Fruit fly (Drosophila melanogaster) whole organism, embryonic: ENCODE data around the gene scramb1.

ENCODE experiments used
- CG10431 ChIP-seq: fragments of 200-800 bp; sonication (Bioruptor generic); optimal IDR thresholded peaks from 3 replicates; lab custom pipeline; 2018; ENCODE audit warnings: missing biosample characterization, mild to moderate bottlenecking, missing genetic modification characterization
- CG11247 ChIP-seq: fragments of 200-800 bp; sonication (Bioruptor generic); IDR thresholded peaks from 2 replicates; pipeline ENCODE4 v1.3.6; 2022; ENCODE audit warnings: missing biosample characterization, missing genetic modification characterization
- CG11456 ChIP-seq: fragments of 200-800 bp; sonication (Bioruptor generic); IDR thresholded peaks from 3 replicates; pipeline ENCODE4 v1.3.6; 2022; ENCODE audit warnings: missing biosample characterization, missing genetic modification characterization
- CG14965 ChIP-seq: fragments of 200-800 bp; sonication (Bioruptor generic); optimal IDR thresholded peaks from 2 replicates; lab custom pipeline; 2016; ENCODE audit warnings: missing biosample characterization, missing genetic modification characterization, borderline replicate concordance
- CG1603 ChIP-seq: fragments of 200-800 bp; sonication (Bioruptor generic); optimal IDR thresholded peaks from 2 replicates; lab custom pipeline; 2019; ENCODE audit warnings: missing biosample characterization, mild to moderate bottlenecking, missing genetic modification characterization, moderate library complexity
- CG17385 ChIP-seq: fragments of 200-800 bp; sonication (Bioruptor generic); optimal IDR thresholded peaks from 3 replicates; lab custom pipeline; 2018; ENCODE audit warnings: missing biosample characterization, mild to moderate bottlenecking, missing genetic modification characterization
- CG18262 ChIP-seq: fragments of 200-800 bp; optimal IDR thresholded peaks from 3 replicates; lab custom pipeline; 2019; ENCODE audit warnings: missing biosample characterization, mild to moderate bottlenecking, missing genetic modification characterization, moderate library complexity
- CG1832 ChIP-seq: fragments of 200-800 bp; sonication (Bioruptor generic); optimal IDR thresholded peaks from 2 replicates; lab custom pipeline; 2017; ENCODE audit warnings: missing biosample characterization, mild to moderate bottlenecking, missing genetic modification characterization, inconsistent platforms
- CG2129 ChIP-seq: fragments of 200-800 bp; sonication (Bioruptor generic); IDR thresholded peaks from 2 replicates; pipeline ENCODE4 v1.3.6; 2022; ENCODE audit warnings: missing biosample characterization, missing genetic modification characterization; ENCODE audit not compliant: partially characterized antibody
- CG2199 ChIP-seq: fragments of 200-800 bp; sonication (Bioruptor generic); IDR thresholded peaks from 3 replicates; pipeline ENCODE4 v1.3.6; 2022; ENCODE audit warnings: missing biosample characterization, missing genetic modification characterization
- CG31365 ChIP-seq: fragments of 200-800 bp; sonication (Bioruptor generic); optimal IDR thresholded peaks from 2 replicates; lab custom pipeline; 2018; ENCODE audit warnings: missing biosample characterization, mild to moderate bottlenecking, missing genetic modification characterization
- CG4707 ChIP-seq: fragments of 200-800 bp; sonication (Bioruptor generic); optimal IDR thresholded peaks from 2 replicates; lab custom pipeline; 2018; ENCODE audit warnings: missing biosample characterization, mild to moderate bottlenecking, missing genetic modification characterization, moderate library complexity
- CG5953 ChIP-seq: fragments of 200-800 bp; sonication (Bioruptor generic); IDR thresholded peaks from 2 replicates; pipeline ENCODE4 v1.3.6; 2022; ENCODE audit warnings: missing biosample characterization, missing genetic modification characterization
- CG6175 ChIP-seq: fragments of 200-800 bp; sonication (Bioruptor generic); IDR thresholded peaks from 3 replicates; pipeline ENCODE4 v1.3.6; 2022; ENCODE audit warnings: missing biosample characterization, missing genetic modification characterization
- CG6254 ChIP-seq: fragments of 200-800 bp; sonication (Bioruptor generic); optimal IDR thresholded peaks from 3 replicates; lab custom pipeline; 2017; ENCODE audit warnings: mild to moderate bottlenecking, missing biosample characterization, missing genetic modification reagents, missing genetic modification characterization
- CG6654 ChIP-seq: fragments of 200-800 bp; sonication (Bioruptor generic); optimal IDR thresholded peaks from 2 replicates; lab custom pipeline; 2017; ENCODE audit warnings: missing biosample characterization, mild to moderate bottlenecking, missing genetic modification characterization
- CG6689 ChIP-seq: fragments of 200-800 bp; sonication (Bioruptor generic); IDR thresholded peaks from 2 replicates; pipeline ENCODE4 v1.3.6; 2022; ENCODE audit warnings: missing biosample characterization, missing genetic modification characterization
- CG7372 ChIP-seq: fragments of 200-800 bp; sonication (Bioruptor generic); IDR thresholded peaks from 2 replicates; pipeline ENCODE4 v1.3.6; 2022; ENCODE audit warnings: missing biosample characterization, missing genetic modification characterization
- CG7963 ChIP-seq: fragments of 200-800 bp; sonication (Bioruptor generic); IDR thresholded peaks from 3 replicates; pipeline ENCODE4 v1.3.6; 2022; ENCODE audit warnings: missing biosample characterization, missing genetic modification characterization; ENCODE audit not compliant: partially characterized antibody
- CG8924 ChIP-seq: fragments of 200-800 bp; optimal IDR thresholded peaks from 3 replicates; lab custom pipeline; 2019; ENCODE audit warnings: missing biosample characterization, mild to moderate bottlenecking, missing genetic modification characterization, moderate library complexity
- CTCF ChIP-seq: fragments of 200-800 bp; sonication (Bioruptor generic); optimal IDR thresholded peaks from 2 replicates; lab custom pipeline; 2017; ENCODE audit warnings: missing biosample characterization, mild to moderate bottlenecking, missing genetic modification characterization, moderate library complexity
- D ChIP-seq, 2 experiments: fragments of 200-800 bp in 1 of 2; fragments of >200 bp in 1 of 2; sonication (Bioruptor generic) in 1 of 2; optimal IDR thresholded peaks; 2 replicates in 1 of 2; 3 replicates in 1 of 2; lab custom pipeline; 2017; ENCODE audit warnings: mild to moderate bottlenecking in 1 of 2, missing biosample characterization in 1 of 2, missing genetic modification characterization in 1 of 2, missing genetic modification reagents in 1 of 2
- D19A ChIP-seq: fragments of 200-800 bp; optimal IDR thresholded peaks from 3 replicates; lab custom pipeline; 2019; ENCODE audit warnings: missing biosample characterization, mild to moderate bottlenecking, missing genetic modification characterization, moderate library complexity
- Dek ChIP-seq: fragments of 200-800 bp; sonication (Bioruptor generic); optimal IDR thresholded peaks from 3 replicates; lab custom pipeline; 2019; ENCODE audit warnings: missing biosample characterization, mild to moderate bottlenecking, missing genetic modification characterization, moderate library complexity
- H15 ChIP-seq: fragments of 200-800 bp; sonication (Bioruptor generic); IDR thresholded peaks from 3 replicates; pipeline ENCODE4 v1.3.6; 2022; ENCODE audit warnings: missing biosample characterization, missing genetic modification characterization
- HLHmδ ChIP-seq: fragments of 200-800 bp; sonication (Bioruptor generic); optimal IDR thresholded peaks from 2 replicates; lab custom pipeline; 2018; ENCODE audit warnings: missing biosample characterization, mild to moderate bottlenecking, missing genetic modification characterization, moderate library complexity
- NK7.1 ChIP-seq: fragments of 200-800 bp; sonication (Bioruptor generic); optimal IDR thresholded peaks from 3 replicates; lab custom pipeline; 2016; ENCODE audit warnings: missing biosample characterization, missing genetic modification characterization
- Nf-YB ChIP-seq: fragments of 200-800 bp; sonication (Bioruptor generic); optimal IDR thresholded peaks from 3 replicates; lab custom pipeline; 2019; ENCODE audit warnings: missing biosample characterization, mild to moderate bottlenecking, missing genetic modification characterization, moderate library complexity
- Nf-YC ChIP-seq: fragments of 200-800 bp; optimal IDR thresholded peaks from 3 replicates; lab custom pipeline; 2019; ENCODE audit warnings: missing biosample characterization, mild to moderate bottlenecking, missing genetic modification characterization, moderate library complexity
- NfI ChIP-seq: fragments of 200-800 bp; sonication (Bioruptor generic); optimal IDR thresholded peaks from 3 replicates; lab custom pipeline; 2018; ENCODE audit warnings: missing biosample characterization, mild to moderate bottlenecking, missing genetic modification characterization, moderate library complexity
- Ptx1 ChIP-seq: fragments of 200-800 bp; sonication (Bioruptor generic); IDR thresholded peaks from 2 replicates; pipeline ENCODE4 v1.3.6; 2022; ENCODE audit warnings: missing biosample characterization, missing genetic modification characterization
- abd-A ChIP-seq: fragments of 200-800 bp; sonication (Bioruptor generic); optimal IDR thresholded peaks from 3 replicates; lab custom pipeline; 2019; ENCODE audit warnings: missing biosample characterization, mild to moderate bottlenecking, missing genetic modification characterization, moderate library complexity
- chif ChIP-seq, 2 experiments: fragments of 200-800 bp; sonication (Bioruptor generic); optimal IDR thresholded peaks; 3 replicates each; lab custom pipeline; 2016; ENCODE audit warnings: missing biosample characterization in 2 of 2, missing genetic modification characterization in 2 of 2
- chm ChIP-seq: fragments of 200-800 bp; sonication (Bioruptor generic); IDR thresholded peaks from 2 replicates; pipeline ENCODE4 v1.3.6; 2022; ENCODE audit warnings: missing biosample characterization, missing genetic modification characterization
- ci ChIP-seq: fragments of 200-800 bp; sonication (Bioruptor generic); IDR thresholded peaks from 3 replicates; pipeline ENCODE4 v1.3.6; 2022; ENCODE audit warnings: missing biosample characterization, missing genetic modification characterization
- kay ChIP-seq: fragments of 200-800 bp; sonication (Bioruptor generic); optimal IDR thresholded peaks from 2 replicates; lab custom pipeline; 2016; ENCODE audit warnings: missing biosample characterization, missing genetic modification characterization
- mld ChIP-seq: fragments of 200-800 bp; sonication (Bioruptor generic); IDR thresholded peaks from 3 replicates; pipeline ENCODE4 v1.3.6; 2022; ENCODE audit warnings: missing biosample characterization, missing genetic modification characterization; ENCODE audit not compliant: partially characterized antibody
- onecut ChIP-seq: fragments of 200-800 bp; sonication (Bioruptor generic); IDR thresholded peaks from 2 replicates; pipeline ENCODE4 v1.3.6; 2022; ENCODE audit warnings: missing biosample characterization, missing genetic modification characterization
- sd ChIP-seq: fragments of 200-800 bp; sonication (Bioruptor generic); optimal IDR thresholded peaks from 3 replicates; lab custom pipeline; 2018; ENCODE audit warnings: missing biosample characterization, mild to moderate bottlenecking, missing genetic modification characterization, moderate library complexity
- sens ChIP-seq: fragments of 200-800 bp; sonication (Bioruptor generic); peaks from one replicate; lab custom pipeline; 2016; ENCODE audit warnings: missing biosample characterization, missing genetic modification characterization
- seq ChIP-seq: fragments of 200-800 bp; sonication (Bioruptor generic); IDR thresholded peaks from 2 replicates; pipeline ENCODE4 v1.3.6; 2022; ENCODE audit warnings: missing biosample characterization, missing genetic modification characterization
- sqz ChIP-seq: fragments of 200-800 bp; sonication (Bioruptor generic); optimal IDR thresholded peaks from 3 replicates; lab custom pipeline; 2018; ENCODE audit warnings: missing biosample characterization, mild to moderate bottlenecking, missing genetic modification characterization
- tgo ChIP-seq: fragments of 200-800 bp; sonication (Bioruptor generic); IDR thresholded peaks from 3 replicates; pipeline ENCODE4 v1.3.6; 2022; ENCODE audit warnings: missing biosample characterization, missing genetic modification characterization
- unc-4 ChIP-seq: fragments of 200-800 bp; sonication (Bioruptor generic); IDR thresholded peaks from 2 replicates; pipeline ENCODE4 v1.3.6; 2022; ENCODE audit warnings: missing biosample characterization, missing genetic modification characterization; ENCODE audit not compliant: partially characterized antibody
- vnd ChIP-seq: fragments of 200-800 bp; sonication (Bioruptor generic); IDR thresholded peaks from 3 replicates; pipeline ENCODE4 v1.3.6; 2022; ENCODE audit warnings: missing biosample characterization, missing genetic modification characterization; ENCODE audit not compliant: partially characterized antibody
- vvl ChIP-seq: fragments of 200-800 bp; sonication (Bioruptor generic); IDR thresholded peaks from 2 replicates; pipeline ENCODE4 v1.3.6; 2022; ENCODE audit warnings: missing biosample characterization, missing genetic modification characterization
- zen ChIP-seq: fragments of 200-800 bp; sonication (Bioruptor generic); optimal IDR thresholded peaks from 3 replicates; lab custom pipeline; 2018; ENCODE audit warnings: missing biosample characterization, mild to moderate bottlenecking, missing genetic modification characterization, moderate library complexity
- zf30C ChIP-seq: fragments of 200-800 bp; sonication (Bioruptor generic); optimal IDR thresholded peaks from 3 replicates; lab custom pipeline; 2018; ENCODE audit warnings: missing biosample characterization, mild to moderate bottlenecking, missing genetic modification characterization
- zfh1 ChIP-seq: fragments of 200-800 bp; sonication (Bioruptor generic); IDR thresholded peaks from 3 replicates; pipeline ENCODE4 v1.3.6; 2022; ENCODE audit warnings: missing biosample characterization, missing genetic modification characterization

scramb1 gene

DNA sequence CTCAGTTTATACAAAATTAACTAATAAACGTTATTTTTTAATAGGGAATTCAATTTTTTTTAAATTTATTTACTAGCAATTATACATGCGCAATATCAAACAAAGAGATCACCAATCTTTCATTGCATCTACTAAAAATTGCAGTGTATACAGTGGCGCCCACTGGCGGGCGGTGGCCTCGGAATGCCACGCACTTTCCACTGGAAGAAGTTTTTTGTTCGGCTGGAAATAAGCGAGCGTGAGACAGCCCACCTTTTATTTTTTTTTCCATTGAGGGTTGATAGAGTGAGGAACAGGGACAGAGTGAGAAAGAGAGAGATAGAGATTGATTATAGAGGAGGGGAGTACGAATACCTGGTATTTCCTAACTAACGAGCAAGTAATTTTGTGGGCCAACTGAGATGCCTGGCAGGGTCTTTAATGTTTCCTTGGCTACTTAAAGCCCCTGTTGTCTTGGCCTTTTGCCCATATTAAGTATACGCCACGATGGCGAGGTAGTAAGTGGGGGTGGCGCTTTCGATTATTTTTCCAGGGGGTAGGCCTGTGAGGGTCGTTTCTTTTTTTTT lies 46.7 kb upstream of the scramb1 start:
- peak; percentile 51; the same call in 1 of the 2 replicates for TF ChIP-seq chm (GFP tag; lab: Robert Waterston, UW)
- TF ChIP-seq CG17385 (GFP tag; lab: Kevin White, UChicago): peak; percentile 12
- no peak for TF ChIP-seq CG31365
- TF ChIP-seq seq: peak; percentile 83
- peak; percentile 1 for TF ChIP-seq D19A
- TF ChIP-seq zf30C (GFP tag; lab: Kevin White, UChicago): peak; percentile 73
- peak; percentile 28 for TF ChIP-seq onecut (GFP tag; lab: Robert Waterston, UW)
- TF ChIP-seq vnd (GFP tag; lab: Robert Waterston, UW): no peak
- TF ChIP-seq CG1832 (GFP tag; lab: Kevin White, UChicago): peak; percentile 61
- TF ChIP-seq CG1603 (tag; lab: Kevin White, UChicago): peak; percentile 20
- peak; percentile 29; the same call in 1 of the 2 replicates for TF ChIP-seq vvl (GFP tag; lab: Robert Waterston, UW)
- peak; percentile 91 for TF ChIP-seq CG2199 (GFP tag; lab: Robert Waterston, UW)
- TF ChIP-seq Ptx1 (GFP tag; lab: Robert Waterston, UW): no peak
- TF ChIP-seq Nf-YB (GFP tag; lab: Kevin White, UChicago): peak; percentile 67
- TF ChIP-seq NfI: no peak
- TF ChIP-seq tgo (GFP tag; lab: Robert Waterston, UW): no peak
- TF ChIP-seq Nf-YC: peak; percentile 80
- TF ChIP-seq zfh1 (GFP tag; lab: Robert Waterston, UW): 0 out of 3 replicates have a peak, but pooled peaks have one; percentile 32
- no peak for TF ChIP-seq Dek (tag; lab: Kevin White, UChicago)
- peak; percentile 39 for TF ChIP-seq CG6254 (GFP tag; lab: Kevin White, UChicago)
- no peak for TF ChIP-seq NK7.1 (GFP tag; lab: Kevin White, UChicago)
- peak; percentile 59 for TF ChIP-seq abd-A (tag; lab: Kevin White, UChicago)
- TF ChIP-seq sd: peak; percentile 21
- TF ChIP-seq sqz: peak; percentile 96
- peak in 1 of 2 experiments; percentile 11 for TF ChIP-seq chif (GFP tag; optimal IDR thresholded peaks at IDR 0.05; lab: Kevin White, UChicago)
- peak; percentile 62; the same call in 2 of the 3 replicates for TF ChIP-seq ci
- TF ChIP-seq CG10431 (GFP tag; lab: Kevin White, UChicago): peak; percentile 15
- TF ChIP-seq CG14965 (GFP tag; lab: Kevin White, UChicago): peak; percentile 95
- TF ChIP-seq HLHmδ (GFP tag; lab: Kevin White, UChicago): peak; percentile 43
- TF ChIP-seq CG8924 (tag; lab: Kevin White, UChicago): no peak
- no peak for TF ChIP-seq CG6175 (GFP tag; lab: Robert Waterston, UW)
- 0 out of 2 replicates have a peak, but pooled peaks have one; percentile 22 for TF ChIP-seq CG5953 (GFP tag; lab: Robert Waterston, UW)
- TF ChIP-seq mld (GFP tag; lab: Robert Waterston, UW): no peak
- no peak for TF ChIP-seq unc-4 (GFP tag; lab: Robert Waterston, UW)
- 0 out of 3 replicates have a peak, but pooled peaks have one; percentile 5 for TF ChIP-seq H15 (GFP tag; lab: Robert Waterston, UW)
- 0 out of 2 replicates have a peak, but pooled peaks have one; percentile 17 for TF ChIP-seq CG6689 (GFP tag; lab: Robert Waterston, UW)
- TF ChIP-seq CG18262: peak; percentile 8
- no peak for TF ChIP-seq CG7963 (GFP tag; lab: Robert Waterston, UW)
- TF ChIP-seq CG6654 (GFP tag; lab: Kevin White, UChicago): peak; percentile 11
- peak; percentile 20 for TF ChIP-seq CG4707 (GFP tag; lab: Kevin White, UChicago)
- peak; percentile 62; the same call in 1 of the 3 replicates for TF ChIP-seq CG11456 (GFP tag; lab: Robert Waterston, UW)
- peak; percentile 74 for TF ChIP-seq CG7372 (GFP tag; lab: Robert Waterston, UW)
- TF ChIP-seq sens (GFP tag; lab: Kevin White, UChicago): peak; percentile 69
- no peak for TF ChIP-seq kay (GFP tag; lab: Kevin White, UChicago)
- no peak for TF ChIP-seq D (optimal IDR thresholded peaks at IDR 0.05; lab: Kevin White, UChicago)
- peak; percentile 14 for TF ChIP-seq D (GFP tag; optimal IDR thresholded peaks at IDR 0.05; lab: Kevin White, UChicago)
- TF ChIP-seq CG11247 (GFP tag; lab: Robert Waterston, UW): no peak
- TF ChIP-seq CG2129 (GFP tag; lab: Robert Waterston, UW): no peak
- TF ChIP-seq zen: peak; percentile 21
- TF ChIP-seq CTCF (GFP tag; lab: Kevin White, UChicago): peak; percentile 89
